Worm (Caenorhabditis elegans): ENCODE measurements around the gene ptr-4.

DNA sequence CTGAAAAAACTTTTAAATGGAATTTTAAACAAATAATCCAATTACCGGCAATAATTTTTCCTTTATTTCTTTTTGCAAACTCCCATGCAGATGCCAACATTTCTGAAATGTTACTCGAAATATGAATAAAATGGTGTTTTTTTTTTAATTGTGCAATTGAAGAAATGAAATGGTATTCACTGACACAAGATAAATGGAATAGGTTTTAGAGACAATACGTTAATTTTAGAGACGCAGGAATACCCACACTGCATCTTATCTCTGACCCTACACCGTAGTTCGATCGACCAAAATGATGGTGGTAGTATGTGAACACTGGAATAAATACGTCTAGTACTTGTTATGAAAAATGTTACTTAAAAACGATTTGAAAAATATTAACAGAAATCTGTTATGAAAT lies 47.0 kb upstream of the ptr-4 start, which contains the start of gene prx-3:
- TF ChIP-seq fos-1 (tag; optimal IDR thresholded peaks at IDR 0.05) (no peak), mep-1 (tag; optimal IDR thresholded peaks at IDR 0.05) (no peak), unc-130 (GFP tag; optimal IDR thresholded peaks at IDR 0.05) (no peak), pha-4 (GFP tag; IDR thresholded peaks at IDR 0.05) (no peak), pha-4 (tag; optimal IDR thresholded peaks at IDR 0.05) (no peak), ctbp-1 (GFP tag; IDR thresholded peaks at IDR 0.05) (no peak), nhr-111 (GFP tag; optimal IDR thresholded peaks at IDR 0.05) (no peak), lsy-2 (tag; optimal IDR thresholded peaks at IDR 0.05) (no peak), rbr-2 (tag; optimal IDR thresholded peaks at IDR 0.05) (no peak), D1046.2 (GFP tag; IDR thresholded peaks at IDR 0.05) (no peak), zag-1 (tag; optimal IDR thresholded peaks at IDR 0.05) (no peak)
